Fruit fly (Drosophila melanogaster) whole organism, embryonic: ENCODE data around the gene Myo95E.

Experiments
- Asciz ChIP-seq: fragments of 200-800 bp; sonication (Bioruptor generic); optimal IDR thresholded peaks from 2 replicates; lab custom pipeline; 2017; ENCODE audit warnings: missing biosample characterization, mild to moderate bottlenecking, missing genetic modification characterization, missing genetic modification reagents
- Atf-2 ChIP-seq: fragments of 200-800 bp; sonication (Bioruptor generic); optimal IDR thresholded peaks from 2 replicates; lab custom pipeline; 2016; ENCODE audit warnings: missing biosample characterization, missing genetic modification characterization
- Bteb2 ChIP-seq: fragments of 200-800 bp; sonication (Bioruptor generic); optimal IDR thresholded peaks from 2 replicates; lab custom pipeline; 2016; ENCODE audit warnings: missing biosample characterization, missing genetic modification characterization
- CG10147 ChIP-seq: fragments of 200-800 bp; sonication (Bioruptor generic); optimal IDR thresholded peaks from 2 replicates; lab custom pipeline; 2019; ENCODE audit warnings: missing biosample characterization, mild to moderate bottlenecking, missing genetic modification characterization, moderate library complexity
- CG13894 ChIP-seq: fragments of 200-800 bp; sonication (Bioruptor generic); optimal IDR thresholded peaks from 3 replicates; lab custom pipeline; 2018; ENCODE audit warnings: missing biosample characterization, mild to moderate bottlenecking, missing genetic modification characterization, moderate library complexity
- CG15601 ChIP-seq: fragments of 200-800 bp; sonication (Bioruptor generic); optimal IDR thresholded peaks from 3 replicates; lab custom pipeline; 2019; ENCODE audit warnings: missing biosample characterization, mild to moderate bottlenecking, missing genetic modification characterization, moderate library complexity
- CG1602 ChIP-seq: fragments of 200-800 bp; sonication (Bioruptor generic); optimal IDR thresholded peaks from 3 replicates; lab custom pipeline; 2016; ENCODE audit warnings: missing biosample characterization, missing genetic modification characterization
- CG17186 ChIP-seq: fragments of 200-800 bp; sonication (Bioruptor generic); optimal IDR thresholded peaks from 3 replicates; lab custom pipeline; 2017; ENCODE audit warnings: missing biosample characterization, missing genetic modification reagents, missing genetic modification characterization
- CG2712 ChIP-seq: fragments of 200-800 bp; optimal IDR thresholded peaks from 3 replicates; lab custom pipeline; 2019; ENCODE audit warnings: missing biosample characterization, mild to moderate bottlenecking, missing genetic modification characterization, moderate library complexity
- CG32532 ChIP-seq: fragments of 200-800 bp; sonication (Bioruptor generic); IDR thresholded peaks from 2 replicates; pipeline ENCODE4 v1.3.6; 2022; ENCODE audit warnings: missing biosample characterization, missing genetic modification characterization
- CG3838 ChIP-seq: fragments of 200-800 bp; sonication (Bioruptor generic); optimal IDR thresholded peaks from 3 replicates; lab custom pipeline; 2016; ENCODE audit warnings: missing biosample characterization, missing genetic modification characterization
- CG4424 ChIP-seq: fragments of 200-800 bp; sonication (Bioruptor generic); optimal IDR thresholded peaks from 3 replicates; lab custom pipeline; 2016; ENCODE audit warnings: missing biosample characterization, missing genetic modification characterization
- CG4854 ChIP-seq: fragments of 200-800 bp; sonication (Bioruptor generic); optimal IDR thresholded peaks from 2 replicates; lab custom pipeline; 2016; ENCODE audit warnings: missing biosample characterization, missing genetic modification characterization, inconsistent platforms
- CG8089 ChIP-seq: fragments of 200-800 bp; sonication (Bioruptor generic); optimal IDR thresholded peaks from 3 replicates; lab custom pipeline; 2016; ENCODE audit warnings: missing biosample characterization, missing genetic modification characterization
- CG8478 ChIP-seq: fragments of >200 bp; optimal IDR thresholded peaks from 2 replicates; lab custom pipeline; 2018
- CG8944 ChIP-seq: fragments of 200-800 bp; sonication (Bioruptor generic); optimal IDR thresholded peaks from 3 replicates; lab custom pipeline; 2016; ENCODE audit warnings: missing biosample characterization, missing genetic modification characterization
- CG9215 ChIP-seq: fragments of 200-800 bp; sonication (Bioruptor generic); IDR thresholded peaks from 2 replicates; pipeline ENCODE4 v1.3.6; 2022; ENCODE audit warnings: missing biosample characterization, missing genetic modification characterization
- D ChIP-seq, 2 experiments: fragments of 200-800 bp in 1 of 2; fragments of >200 bp in 1 of 2; sonication (Bioruptor generic) in 1 of 2; optimal IDR thresholded peaks; 2 replicates in 1 of 2; 3 replicates in 1 of 2; lab custom pipeline; 2017; ENCODE audit warnings: mild to moderate bottlenecking in 1 of 2, missing biosample characterization in 1 of 2, missing genetic modification characterization in 1 of 2, missing genetic modification reagents in 1 of 2
- Myb ChIP-seq: fragments of 200-800 bp; sonication (Bioruptor generic); optimal IDR thresholded peaks from 2 replicates; lab custom pipeline; 2016; ENCODE audit warnings: missing biosample characterization, missing genetic modification characterization
- Nf-YA ChIP-seq: fragments of 200-800 bp; sonication (Bioruptor generic); IDR thresholded peaks from 2 replicates; pipeline ENCODE4 v1.3.6; 2022; ENCODE audit warnings: missing biosample characterization, missing genetic modification characterization
- Oaz ChIP-seq: fragments of 200-800 bp; sonication (Bioruptor generic); IDR thresholded peaks from 2 replicates; pipeline ENCODE4 v1.3.6; 2022; ENCODE audit warnings: missing biosample characterization, missing genetic modification characterization
- Optix ChIP-seq: fragments of 200-800 bp; sonication (Bioruptor generic); IDR thresholded peaks from 3 replicates; pipeline ENCODE4 v1.3.6; 2022; ENCODE audit warnings: missing biosample characterization, missing genetic modification characterization
- Ptx1 ChIP-seq: fragments of 200-800 bp; sonication (Bioruptor generic); IDR thresholded peaks from 2 replicates; pipeline ENCODE4 v1.3.6; 2022; ENCODE audit warnings: missing biosample characterization, missing genetic modification characterization
- Sin3A ChIP-seq: fragments of >200 bp; optimal IDR thresholded peaks from 2 replicates; lab custom pipeline; 2018
- Usf ChIP-seq: fragments of 200-800 bp; sonication (Bioruptor generic); optimal IDR thresholded peaks from 2 replicates; lab custom pipeline; 2017; ENCODE audit warnings: missing genotype, missing biosample characterization, missing genetic modification characterization
- Xbp1 ChIP-seq: fragments of 200-800 bp; sonication (Bioruptor generic); optimal IDR thresholded peaks from 3 replicates; lab custom pipeline; 2016; ENCODE audit warnings: missing biosample characterization, mild to moderate bottlenecking, missing genetic modification characterization
- bab2 ChIP-seq: fragments of 200-800 bp; sonication (Bioruptor generic); optimal IDR thresholded peaks from 2 replicates; lab custom pipeline; 2016; ENCODE audit warnings: missing biosample characterization, missing genetic modification characterization
- cad ChIP-seq: fragments of >200 bp; optimal IDR thresholded peaks from 2 replicates; lab custom pipeline; 2017; ENCODE audit warnings: missing biosample characterization, missing genetic modification characterization
- da ChIP-seq: fragments of 200-800 bp; sonication (Bioruptor generic); optimal IDR thresholded peaks from 2 replicates; lab custom pipeline; 2016; ENCODE audit warnings: missing biosample characterization, missing genetic modification characterization
- eve ChIP-seq, 2 experiments: fragments of >200 bp; optimal IDR thresholded peaks; 2 replicates each; lab custom pipeline; 2017; ENCODE audit warnings: missing biosample characterization in 2 of 2, missing genetic modification characterization in 2 of 2
- fd64A ChIP-seq: fragments of 200-800 bp; sonication (Bioruptor generic); optimal IDR thresholded peaks from 3 replicates; lab custom pipeline; 2018; ENCODE audit warnings: missing biosample characterization, mild to moderate bottlenecking, missing genetic modification characterization
- hth ChIP-seq: fragments of >200 bp; optimal IDR thresholded peaks from 2 replicates; lab custom pipeline; 2017; ENCODE audit warnings: inconsistent platforms
- lov ChIP-seq, 2 experiments: fragments of 200-800 bp in 1 of 2; fragments of >200 bp in 1 of 2; sonication (Bioruptor generic) in 1 of 2; IDR thresholded peaks in 1 of 2; optimal IDR thresholded peaks in 1 of 2; 2 replicates in 1 of 2; 3 replicates in 1 of 2; pipeline versions ENCODE4 v1.3.6 to Lab custom; 2017 to 2022; ENCODE audit warnings: missing biosample characterization in 1 of 2, missing genetic modification characterization in 1 of 2
- otp ChIP-seq: fragments of 200-800 bp; sonication (Bioruptor generic); IDR thresholded peaks from 3 replicates; pipeline ENCODE4, ENCODE4 v1.3.6; 2022; ENCODE audit warnings: missing biosample characterization, missing genetic modification characterization
- phol ChIP-seq: fragments of 200-800 bp; sonication (Bioruptor generic); optimal IDR thresholded peaks from 3 replicates; lab custom pipeline; 2018; ENCODE audit warnings: missing biosample characterization, mild to moderate bottlenecking, missing genetic modification characterization, moderate library complexity
- pros ChIP-seq: fragments of 200-800 bp; sonication (Bioruptor generic); optimal IDR thresholded peaks from 3 replicates; lab custom pipeline; 2019; ENCODE audit warnings: missing biosample characterization, mild to moderate bottlenecking, missing genetic modification characterization, moderate library complexity
- psq ChIP-seq: fragments of 200-800 bp; sonication (Bioruptor generic); optimal IDR thresholded peaks from 2 replicates; lab custom pipeline; 2017; ENCODE audit warnings: missing biosample characterization, missing genetic modification characterization
- repo ChIP-seq: fragments of 200-800 bp; sonication (Bioruptor generic); optimal IDR thresholded peaks from 2 replicates; lab custom pipeline; 2016; ENCODE audit warnings: missing biosample characterization, missing genetic modification characterization
- ro ChIP-seq: fragments of 200-800 bp; sonication (Bioruptor generic); IDR thresholded peaks from 2 replicates; pipeline ENCODE4 v1.3.6; 2022; ENCODE audit warnings: missing biosample characterization, missing genetic modification characterization
- sens ChIP-seq: fragments of 200-800 bp; sonication (Bioruptor generic); peaks from one replicate; lab custom pipeline; 2016; ENCODE audit warnings: missing biosample characterization, missing genetic modification characterization
- shn ChIP-seq: fragments of 200-800 bp; sonication (Bioruptor generic); optimal IDR thresholded peaks from 3 replicates; lab custom pipeline; 2016; ENCODE audit warnings: missing biosample characterization, missing genetic modification characterization
- sna ChIP-seq: fragments of 200-800 bp; sonication (Bioruptor generic); IDR thresholded peaks from 2 replicates; pipeline ENCODE4 v1.3.6; 2022; ENCODE audit warnings: missing biosample characterization, missing genetic modification characterization; ENCODE audit not compliant: partially characterized antibody
- so ChIP-seq: fragments of 200-800 bp; sonication (Bioruptor generic); IDR thresholded peaks from 3 replicates; pipeline ENCODE4 v1.3.6; 2022; ENCODE audit warnings: missing biosample characterization, missing genetic modification characterization
- ssp ChIP-seq: fragments of 200-800 bp; sonication (Bioruptor generic); IDR thresholded peaks from 2 replicates; pipeline ENCODE4 v1.3.6; 2022; ENCODE audit warnings: missing biosample characterization, missing genetic modification characterization
- stwl ChIP-seq: fragments of 200-800 bp; sonication (Bioruptor generic); optimal IDR thresholded peaks from 3 replicates; lab custom pipeline; 2018; ENCODE audit warnings: missing biosample characterization, mild to moderate bottlenecking, missing genetic modification characterization, moderate library complexity
- sug ChIP-seq: fragments of 200-800 bp; optimal IDR thresholded peaks from 2 replicates; lab custom pipeline; 2019; ENCODE audit warnings: missing biosample characterization, mild to moderate bottlenecking, missing genetic modification characterization, moderate library complexity
- tll ChIP-seq, 2 experiments: fragments of 200-800 bp in 1 of 2; fragments of >200 bp in 1 of 2; sonication (Bioruptor generic) in 1 of 2; optimal IDR thresholded peaks; 2 replicates each; lab custom pipeline; 2017 to 2019; ENCODE audit warnings: missing biosample characterization in 2 of 2, missing genetic modification characterization in 2 of 2, mild to moderate bottlenecking in 1 of 2, moderate library complexity in 1 of 2
- toy ChIP-seq: fragments of 200-800 bp; sonication (Bioruptor generic); IDR thresholded peaks from 2 replicates; pipeline ENCODE4 v1.3.6; 2022; ENCODE audit warnings: missing biosample characterization, missing genetic modification characterization
- trem ChIP-seq: fragments of 200-800 bp; optimal IDR thresholded peaks from 3 replicates; lab custom pipeline; 2019; ENCODE audit warnings: missing biosample characterization, mild to moderate bottlenecking, missing genetic modification characterization, moderate library complexity
- unc-4 ChIP-seq: fragments of 200-800 bp; sonication (Bioruptor generic); IDR thresholded peaks from 2 replicates; pipeline ENCODE4 v1.3.6; 2022; ENCODE audit warnings: missing biosample characterization, missing genetic modification characterization; ENCODE audit not compliant: partially characterized antibody
- zf30C ChIP-seq: fragments of 200-800 bp; sonication (Bioruptor generic); optimal IDR thresholded peaks from 3 replicates; lab custom pipeline; 2018; ENCODE audit warnings: missing biosample characterization, mild to moderate bottlenecking, missing genetic modification characterization

The Myo95E gene

dm6 chr3R:24188619-24189018 is 27.3 kb upstream of the Myo95E start, which contains the start of gene CG5515 (continued):
- TF ChIP-seq tll (GFP tag; optimal IDR thresholded peaks at IDR 0.05; lab: Kevin White, UChicago) (no peak), fd64A (GFP tag; lab: Kevin White, UChicago) (no peak), eve (GFP tag; optimal IDR thresholded peaks at IDR 0.05; lab: Kevin White, UChicago) (no peak), da (GFP tag; lab: Kevin White, UChicago) (peak; percentile 44), hth (lab: Kevin White, UChicago) (no peak), CG8089 (GFP tag; lab: Kevin White, UChicago) (peak; percentile 73), trem (tag; lab: Kevin White, UChicago) (peak; percentile 54), sug (tag; lab: Kevin White, UChicago) (peak; percentile 74), Bteb2 (peak; percentile 84), D (optimal IDR thresholded peaks at IDR 0.05; lab: Kevin White, UChicago) (no peak), D (GFP tag; optimal IDR thresholded peaks at IDR 0.05; lab: Kevin White, UChicago) (peak; percentile 30), CG3838 (GFP tag; lab: Kevin White, UChicago) (no peak), Atf-2 (GFP tag; lab: Kevin White, UChicago) (peak; percentile 70), CG4854 (GFP tag; lab: Kevin White, UChicago) (peak; percentile 52), ro (GFP tag; lab: Robert Waterston, UW) (peak; percentile 36; the same call in 1 of the 2 replicates), Xbp1 (GFP tag; lab: Kevin White, UChicago) (peak; percentile 90), psq (GFP tag; lab: Kevin White, UChicago) (peak; percentile 26), CG32532 (GFP tag; lab: Robert Waterston, UW) (peak; percentile 84), CG17186 (no peak), so (GFP tag; lab: Robert Waterston, UW) (peak; percentile 79; the same call in 1 of the 3 replicates), Ptx1 (GFP tag; lab: Robert Waterston, UW) (peak; percentile 88), Usf (GFP tag; lab: Kevin White, UChicago) (peak; percentile 5), phol (tag; lab: Kevin White, UChicago) (peak; percentile 95), ssp (peak; percentile 80), CG2712 (tag; lab: Kevin White, UChicago) (peak; percentile 81), stwl (tag; lab: Kevin White, UChicago) (peak; percentile 84), cad (GFP tag; lab: Kevin White, UChicago) (no peak), Sin3A (lab: Kevin White, UChicago) (peak; percentile 54), CG13894 (tag; lab: Kevin White, UChicago) (no peak), otp (GFP tag; lab: Robert Waterston, UW) (peak; percentile 29; the same call in 1 of the 3 replicates), toy (GFP tag; lab: Robert Waterston, UW) (no peak), shn (GFP tag; lab: Kevin White, UChicago) (peak; percentile 89), CG15601 (peak; percentile 76), bab2 (GFP tag; lab: Kevin White, UChicago) (peak; percentile 79), Optix (GFP tag; lab: Robert Waterston, UW) (peak; percentile 92), Asciz (GFP tag; lab: Kevin White, UChicago) (no peak), CG8478 (no peak), Myb (GFP tag; lab: Kevin White, UChicago) (peak; percentile 62), lov (optimal IDR thresholded peaks at IDR 0.05; lab: Kevin White, UChicago) (no peak), lov (GFP tag; IDR thresholded peaks at IDR 0.05; lab: Robert Waterston, UW) (peak; percentile 79; the same call in 2 of the 3 replicates), repo (peak; percentile 54), zf30C (no peak), unc-4 (GFP tag; lab: Robert Waterston, UW) (peak; percentile 58), CG9215 (GFP tag; lab: Robert Waterston, UW) (peak; percentile 64), Oaz (peak; percentile 83), sna (GFP tag; lab: Robert Waterston, UW) (peak; percentile 91), sens (GFP tag; lab: Kevin White, UChicago) (peak; percentile 96), CG10147 (no peak), CG4424 (GFP tag; lab: Kevin White, UChicago) (peak; percentile 68), pros (GFP tag; lab: Kevin White, UChicago) (no peak), CG1602 (GFP tag; lab: Kevin White, UChicago) (peak; percentile 69), CG8944 (GFP tag; lab: Kevin White, UChicago) (peak; percentile 69), Nf-YA (peak; percentile 71; the same call in 1 of the 2 replicates)
